Fruit fly (Drosophila melanogaster): ENCODE data around the gene OtopLa.

OtopLa gene

dm6 chrX:5618562-5618961 is 29.7 kb downstream of the OtopLa start, which contains the start of gene RhoGAP5A (continued):
- peak; percentile 50 for TF ChIP-seq MESR4 (GFP tag; optimal IDR thresholded peaks at IDR 0.05)

dm6 chrX:5616270-5616669 is 32.0 kb downstream of the OtopLa start, which contains the start of gene CG34434:
TSS of gene CG34434 (minus strand) at chrX:5616370.
- TF ChIP-seq CG8944 (GFP tag; optimal IDR thresholded peaks at IDR 0.05) (no peak), tio (GFP tag; optimal IDR thresholded peaks at IDR 0.05) (no peak), Hr3 (GFP tag; optimal IDR thresholded peaks at IDR 0.05) (no peak)

dm6 chrX:5614367-5614766 is 33.9 kb downstream of the OtopLa start, which contains the start of gene CG34435:
TSS of gene CG34435 (minus strand) at chrX:5614467.
- TF ChIP-seq CG17385 (GFP tag; optimal IDR thresholded peaks at IDR 0.05) (no peak), CG4404 (GFP tag; IDR thresholded peaks at IDR 0.05) (no peak), CG1603 (tag; optimal IDR thresholded peaks at IDR 0.05) (no peak), CG10147 (GFP tag; optimal IDR thresholded peaks at IDR 0.05) (no peak), CG7987 (GFP tag; optimal IDR thresholded peaks at IDR 0.05) (no peak), CG42726 (GFP tag; IDR thresholded peaks at IDR 0.05; ENCODE audit: partially characterized antibody) (no peak), nerfin-1 (tag; optimal IDR thresholded peaks at IDR 0.05) (no peak), Scr (GFP tag; IDR thresholded peaks at IDR 0.05; ENCODE audit: partially characterized antibody) (no peak)

- peak; percentile 94 for TF ChIP-seq CG31365 (tag; optimal IDR thresholded peaks at IDR 0.05)
- no peak for TF ChIP-seq CrebB (tag; optimal IDR thresholded peaks at IDR 0.05)
- TF ChIP-seq Opbp (GFP tag; IDR thresholded peaks at IDR 0.05; ENCODE audit: partially characterized antibody) = peak; percentile 58; the same call in 2 of the 3 replicates
- TF ChIP-seq zfh2 (GFP tag; optimal IDR thresholded peaks at IDR 0.05) = no peak
- peak; percentile 25; the same call in 1 of the 3 replicates for TF ChIP-seq CG34422 (GFP tag; IDR thresholded peaks at IDR 0.05)
- TF ChIP-seq CG32532 (GFP tag; IDR thresholded peaks at IDR 0.05) = peak; percentile 39
- TF ChIP-seq CG16813 (GFP tag; IDR thresholded peaks at IDR 0.05; ENCODE audit: partially characterized antibody) = peak; percentile 76
- peak; percentile 7 for TF ChIP-seq CG14710 (tag; optimal IDR thresholded peaks at IDR 0.05)
- TF ChIP-seq Lhr (GFP tag; optimal IDR thresholded peaks at IDR 0.05) = peak; percentile 27
- TF ChIP-seq CG9215 (GFP tag; IDR thresholded peaks at IDR 0.05) = peak; percentile 13; the same call in 1 of the 2 replicates
- no peak for TF ChIP-seq Usf (GFP tag; optimal IDR thresholded peaks at IDR 0.05)
- TF ChIP-seq lbe (GFP tag; optimal IDR thresholded peaks at IDR 0.05) = no peak
- no peak for TF ChIP-seq CG16863 (GFP tag; optimal IDR thresholded peaks at IDR 0.05)
- TF ChIP-seq pita (GFP tag; optimal IDR thresholded peaks at IDR 0.05) = peak; percentile 37
- TF ChIP-seq Dp (GFP tag; optimal IDR thresholded peaks at IDR 0.05) = peak; percentile 4
- TF ChIP-seq CG9609 (GFP tag; optimal IDR thresholded peaks at IDR 0.05) = no peak
- peak; percentile 90 for TF ChIP-seq CG42726 (GFP tag; IDR thresholded peaks at IDR 0.05; ENCODE audit: partially characterized antibody)
- TF ChIP-seq nmo (GFP tag; optimal IDR thresholded peaks at IDR 0.05) = peak; percentile 8
- 0 out of 2 replicates have a peak, but pooled peaks have one; percentile 36 for TF ChIP-seq sisA (GFP tag; IDR thresholded peaks at IDR 0.05)
- TF ChIP-seq CG4730 (GFP tag; IDR thresholded peaks at IDR 0.05) = no peak
- no peak for TF ChIP-seq pan (optimal IDR thresholded peaks at IDR 0.05)
- TF ChIP-seq pan (GFP tag; optimal IDR thresholded peaks at IDR 0.05 in 1 of 2, IDR thresholded peaks at IDR 0.05 in 1 of 2) = peak in 1 of 2 experiments; percentile 22
- no peak for TF ChIP-seq sc (optimal IDR thresholded peaks at IDR 0.05)
- no peak for TF ChIP-seq sc (GFP tag; optimal IDR thresholded peaks at IDR 0.05)
- peak; percentile 1 for TF ChIP-seq bcd (GFP tag; optimal IDR thresholded peaks at IDR 0.05)
- TF ChIP-seq Ets65A (GFP tag) = no peak
- peak; percentile 13 for TF ChIP-seq pnt (GFP tag; optimal IDR thresholded peaks at IDR 0.05)
- TF ChIP-seq CG13123 (GFP tag; optimal IDR thresholded peaks at IDR 0.05) = no peak
- TF ChIP-seq CG6791 (GFP tag; IDR thresholded peaks at IDR 0.05; ENCODE audit: partially characterized antibody) = peak; percentile 64; the same call in 2 of the 3 replicates
- peak; percentile 41; the same call in 1 of the 2 replicates for TF ChIP-seq Rfx (GFP tag; IDR thresholded peaks at IDR 0.05)
- peak; percentile 91 for TF ChIP-seq Bgb (GFP tag; IDR thresholded peaks at IDR 0.05; ENCODE audit: partially characterized antibody)
- 0 out of 3 replicates have a peak, but pooled peaks have one; percentile 21 for TF ChIP-seq row (GFP tag; IDR thresholded peaks at IDR 0.05)
- peak; percentile 19; the same call in 1 of the 2 replicates for TF ChIP-seq klu (GFP tag; IDR thresholded peaks at IDR 0.05)
- peak; percentile 86 for TF ChIP-seq amos (GFP tag; IDR thresholded peaks at IDR 0.05; ENCODE audit: partially characterized antibody)
These were observed 35.3 kb downstream of the OtopLa start for dm6 chrX:5612977-5613376.
